Fruit fly (Drosophila melanogaster) whole organism, embryonic: ENCODE data around the gene CG31687.

Source experiments
- Adf1 ChIP-seq: fragments of 200-800 bp; sonication (Bioruptor generic); IDR thresholded peaks from 2 replicates; pipeline ENCODE4 v1.3.6; 2022; ENCODE audit warnings: missing biosample characterization, missing genetic modification characterization
- BtbVII ChIP-seq: fragments of 200-800 bp; sonication (Bioruptor generic); optimal IDR thresholded peaks from 3 replicates; lab custom pipeline; 2017; ENCODE audit warnings: missing biosample characterization, mild to moderate bottlenecking, missing genetic modification characterization
- CG10209 ChIP-seq: fragments of 200-800 bp; sonication (Bioruptor generic); optimal IDR thresholded peaks from 3 replicates; lab custom pipeline; 2017; ENCODE audit warnings: missing biosample characterization, mild to moderate bottlenecking, missing genetic modification characterization, missing genetic modification reagents
- CG1024 ChIP-seq: fragments of 200-800 bp; sonication (Bioruptor generic); IDR thresholded peaks from 2 replicates; pipeline ENCODE4 v1.3.6; 2022; ENCODE audit warnings: missing biosample characterization, missing genetic modification characterization
- CG10543 ChIP-seq: fragments of 200-800 bp; sonication (Bioruptor generic); optimal IDR thresholded peaks from 3 replicates; lab custom pipeline; 2017; ENCODE audit warnings: missing biosample characterization, mild to moderate bottlenecking, missing genetic modification characterization, moderate library complexity
- CG11504 ChIP-seq: fragments of 200-800 bp; sonication (Bioruptor generic); optimal IDR thresholded peaks from 3 replicates; lab custom pipeline; 2019; ENCODE audit warnings: missing biosample characterization, mild to moderate bottlenecking, missing genetic modification characterization, moderate library complexity
- CG12769 ChIP-seq: fragments of 200-800 bp; sonication (Bioruptor generic); optimal IDR thresholded peaks from 2 replicates; lab custom pipeline; 2019; ENCODE audit warnings: missing biosample characterization, mild to moderate bottlenecking, missing genetic modification characterization, moderate library complexity
- CG13296 ChIP-seq: fragments of 200-800 bp; sonication (Bioruptor generic); optimal IDR thresholded peaks from 3 replicates; lab custom pipeline; 2018; ENCODE audit warnings: missing biosample characterization, mild to moderate bottlenecking, missing genetic modification characterization
- CG13424 ChIP-seq: fragments of 200-800 bp; sonication (Bioruptor generic); optimal IDR thresholded peaks from 2 replicates; lab custom pipeline; 2019; ENCODE audit warnings: missing biosample characterization, mild to moderate bottlenecking, missing genetic modification characterization, moderate library complexity
- CG14860 ChIP-seq: fragments of 200-800 bp; sonication (Bioruptor generic); IDR thresholded peaks from 3 replicates; pipeline ENCODE4 v1.3.6; 2022; ENCODE audit warnings: missing biosample characterization, missing genetic modification characterization; ENCODE audit not compliant: partially characterized antibody
- CG15073 ChIP-seq: fragments of 200-800 bp; sonication (Bioruptor generic); optimal IDR thresholded peaks from 2 replicates; lab custom pipeline; 2016; ENCODE audit warnings: missing biosample characterization, missing genetic modification characterization
- CG15269 ChIP-seq: fragments of 200-800 bp; sonication (Bioruptor generic); optimal IDR thresholded peaks from 2 replicates; lab custom pipeline; 2018; ENCODE audit warnings: missing biosample characterization, mild to moderate bottlenecking, missing genetic modification characterization, moderate library complexity
- CG16813 ChIP-seq: fragments of 200-800 bp; sonication (Bioruptor generic); IDR thresholded peaks from 3 replicates; pipeline ENCODE4 v1.3.6; 2022; ENCODE audit warnings: missing biosample characterization, missing genetic modification characterization; ENCODE audit not compliant: partially characterized antibody
- CG2199 ChIP-seq: fragments of 200-800 bp; sonication (Bioruptor generic); IDR thresholded peaks from 3 replicates; pipeline ENCODE4 v1.3.6; 2022; ENCODE audit warnings: missing biosample characterization, missing genetic modification characterization
- CG3163 ChIP-seq: fragments of 200-800 bp; sonication (Bioruptor generic); optimal IDR thresholded peaks from 3 replicates; lab custom pipeline; 2016; ENCODE audit warnings: missing biosample characterization, missing genetic modification characterization
- CG3281 ChIP-seq: fragments of 200-800 bp; sonication (Bioruptor generic); optimal IDR thresholded peaks from 3 replicates; lab custom pipeline; 2017; ENCODE audit warnings: missing biosample characterization, mild to moderate bottlenecking, missing genetic modification characterization
- CG4730 ChIP-seq: fragments of 200-800 bp; sonication (Bioruptor generic); IDR thresholded peaks from 2 replicates; pipeline ENCODE4 v1.3.6; 2022; ENCODE audit warnings: missing biosample characterization, missing genetic modification characterization
- CG6791 ChIP-seq: fragments of 200-800 bp; sonication (Bioruptor generic); IDR thresholded peaks from 3 replicates; pipeline ENCODE4 v1.3.6; 2022; ENCODE audit warnings: missing biosample characterization, missing genetic modification characterization; ENCODE audit not compliant: partially characterized antibody
- CG7963 ChIP-seq: fragments of 200-800 bp; sonication (Bioruptor generic); IDR thresholded peaks from 3 replicates; pipeline ENCODE4 v1.3.6; 2022; ENCODE audit warnings: missing biosample characterization, missing genetic modification characterization; ENCODE audit not compliant: partially characterized antibody
- CG8388 ChIP-seq: fragments of 200-800 bp; sonication (Bioruptor generic); optimal IDR thresholded peaks from 2 replicates; lab custom pipeline; 2019; ENCODE audit warnings: missing biosample characterization, mild to moderate bottlenecking, missing genetic modification characterization, moderate library complexity
- CTCF ChIP-seq: fragments of 200-800 bp; sonication (Bioruptor generic); optimal IDR thresholded peaks from 2 replicates; lab custom pipeline; 2017; ENCODE audit warnings: missing biosample characterization, mild to moderate bottlenecking, missing genetic modification characterization, moderate library complexity
- Doc2 ChIP-seq: fragments of 200-800 bp; sonication (Bioruptor generic); IDR thresholded peaks from 2 replicates; pipeline ENCODE4 v1.3.6; 2022; ENCODE audit warnings: missing biosample characterization, missing genetic modification characterization
- HLH4C ChIP-seq: fragments of 200-800 bp; sonication (Bioruptor generic); IDR thresholded peaks from 3 replicates; pipeline ENCODE4 v1.3.6; 2022; ENCODE audit warnings: missing biosample characterization, missing genetic modification characterization; ENCODE audit not compliant: partially characterized antibody
- HLH54F ChIP-seq: fragments of 200-800 bp; sonication (Bioruptor generic); optimal IDR thresholded peaks from 3 replicates; lab custom pipeline; 2016; ENCODE audit warnings: missing biosample characterization, missing genetic modification characterization
- Hey ChIP-seq: fragments of 200-800 bp; sonication (Bioruptor generic); optimal IDR thresholded peaks from 3 replicates; lab custom pipeline; 2018; ENCODE audit warnings: missing biosample characterization, mild to moderate bottlenecking, missing genetic modification characterization
- Med ChIP-seq: fragments of 200-800 bp; sonication (Bioruptor generic); peaks from one replicate; lab custom pipeline; 2016; ENCODE audit warnings: missing biosample characterization, missing genetic modification characterization, mild to moderate bottlenecking, inconsistent platforms, moderate library complexity
- NfI ChIP-seq: fragments of 200-800 bp; sonication (Bioruptor generic); optimal IDR thresholded peaks from 3 replicates; lab custom pipeline; 2018; ENCODE audit warnings: missing biosample characterization, mild to moderate bottlenecking, missing genetic modification characterization, moderate library complexity
- Opbp ChIP-seq: fragments of 200-800 bp; sonication (Bioruptor generic); IDR thresholded peaks from 3 replicates; pipeline ENCODE4 v1.3.6; 2022; ENCODE audit warnings: missing biosample characterization, missing genetic modification characterization; ENCODE audit not compliant: partially characterized antibody
- Poxn ChIP-seq: fragments of 200-800 bp; sonication (Bioruptor generic); IDR thresholded peaks from 2 replicates; pipeline ENCODE4 v1.3.6; 2022; ENCODE audit warnings: missing biosample characterization, missing genetic modification characterization
- Sox100B ChIP-seq: fragments of 200-800 bp; sonication (Bioruptor generic); optimal IDR thresholded peaks from 3 replicates; lab custom pipeline; 2018; ENCODE audit warnings: missing biosample characterization, mild to moderate bottlenecking, missing genetic modification characterization
- Xrp1 ChIP-seq: fragments of 200-800 bp; sonication (Bioruptor generic); IDR thresholded peaks from 2 replicates; pipeline ENCODE4 v1.3.6; 2022; ENCODE audit warnings: missing biosample characterization, missing genetic modification characterization
- cwo ChIP-seq: fragments of 200-800 bp; sonication (Bioruptor generic); optimal IDR thresholded peaks from 3 replicates; lab custom pipeline; 2017; ENCODE audit warnings: missing biosample characterization, missing genetic modification characterization, mild to moderate bottlenecking, moderate library complexity, missing genetic modification reagents
- gro ChIP-seq: fragments of 200-800 bp; sonication (Bioruptor generic); optimal IDR thresholded peaks from 2 replicates; lab custom pipeline; 2016; ENCODE audit warnings: missing biosample characterization, missing genetic modification characterization
- gsb-n ChIP-seq: fragments of 200-800 bp; sonication (Bioruptor generic); optimal IDR thresholded peaks from 3 replicates; lab custom pipeline; 2018; ENCODE audit warnings: missing biosample characterization, mild to moderate bottlenecking, missing genetic modification characterization
- klu ChIP-seq: fragments of 200-800 bp; sonication (Bioruptor generic); IDR thresholded peaks from 2 replicates; pipeline ENCODE4 v1.3.6; 2022; ENCODE audit warnings: missing biosample characterization, missing genetic modification characterization
- lilli ChIP-seq: fragments of 200-800 bp; sonication (Bioruptor generic); optimal IDR thresholded peaks from 3 replicates; lab custom pipeline; 2016; ENCODE audit warnings: missing biosample characterization, missing genetic modification characterization
- pfk ChIP-seq: fragments of 200-800 bp; sonication (Bioruptor generic); optimal IDR thresholded peaks from 2 replicates; lab custom pipeline; 2018; ENCODE audit warnings: missing biosample characterization, mild to moderate bottlenecking, missing genetic modification characterization, moderate library complexity
- rib ChIP-seq: fragments of 200-800 bp; sonication (Bioruptor generic); IDR thresholded peaks from 2 replicates; pipeline ENCODE4 v1.3.6; 2022; ENCODE audit warnings: missing biosample characterization, missing genetic modification characterization
- slp2 ChIP-seq: fragments of 200-800 bp; sonication (Bioruptor generic); optimal IDR thresholded peaks from 2 replicates; lab custom pipeline; 2016; ENCODE audit warnings: missing biosample characterization, missing genetic modification characterization
- so ChIP-seq: fragments of 200-800 bp; sonication (Bioruptor generic); IDR thresholded peaks from 3 replicates; pipeline ENCODE4 v1.3.6; 2022; ENCODE audit warnings: missing biosample characterization, missing genetic modification characterization
- tll ChIP-seq, 2 experiments: fragments of 200-800 bp in 1 of 2; fragments of >200 bp in 1 of 2; sonication (Bioruptor generic) in 1 of 2; optimal IDR thresholded peaks; 2 replicates each; lab custom pipeline; 2017 to 2019; ENCODE audit warnings: missing biosample characterization in 2 of 2, missing genetic modification characterization in 2 of 2, mild to moderate bottlenecking in 1 of 2, moderate library complexity in 1 of 2
- tna ChIP-seq: fragments of 200-800 bp; sonication (Bioruptor generic); IDR thresholded peaks from 2 replicates; pipeline ENCODE4 v1.3.6; 2022; ENCODE audit warnings: missing biosample characterization, missing genetic modification characterization; ENCODE audit not compliant: partially characterized antibody
- toy ChIP-seq: fragments of 200-800 bp; sonication (Bioruptor generic); IDR thresholded peaks from 2 replicates; pipeline ENCODE4 v1.3.6; 2022; ENCODE audit warnings: missing biosample characterization, missing genetic modification characterization
- twi ChIP-seq: fragments of 200-800 bp; optimal IDR thresholded peaks from 2 replicates; lab custom pipeline; 2019; ENCODE audit warnings: missing biosample characterization, mild to moderate bottlenecking, missing genetic modification characterization, moderate library complexity
- usp ChIP-seq: fragments of >200 bp; optimal IDR thresholded peaks from 2 replicates; lab custom pipeline; 2017; ENCODE audit warnings: missing biosample characterization, missing genetic modification characterization
- vnd ChIP-seq: fragments of 200-800 bp; sonication (Bioruptor generic); IDR thresholded peaks from 3 replicates; pipeline ENCODE4 v1.3.6; 2022; ENCODE audit warnings: missing biosample characterization, missing genetic modification characterization; ENCODE audit not compliant: partially characterized antibody
- vvl ChIP-seq: fragments of 200-800 bp; sonication (Bioruptor generic); IDR thresholded peaks from 2 replicates; pipeline ENCODE4 v1.3.6; 2022; ENCODE audit warnings: missing biosample characterization, missing genetic modification characterization

CG31687 gene

DNA sequence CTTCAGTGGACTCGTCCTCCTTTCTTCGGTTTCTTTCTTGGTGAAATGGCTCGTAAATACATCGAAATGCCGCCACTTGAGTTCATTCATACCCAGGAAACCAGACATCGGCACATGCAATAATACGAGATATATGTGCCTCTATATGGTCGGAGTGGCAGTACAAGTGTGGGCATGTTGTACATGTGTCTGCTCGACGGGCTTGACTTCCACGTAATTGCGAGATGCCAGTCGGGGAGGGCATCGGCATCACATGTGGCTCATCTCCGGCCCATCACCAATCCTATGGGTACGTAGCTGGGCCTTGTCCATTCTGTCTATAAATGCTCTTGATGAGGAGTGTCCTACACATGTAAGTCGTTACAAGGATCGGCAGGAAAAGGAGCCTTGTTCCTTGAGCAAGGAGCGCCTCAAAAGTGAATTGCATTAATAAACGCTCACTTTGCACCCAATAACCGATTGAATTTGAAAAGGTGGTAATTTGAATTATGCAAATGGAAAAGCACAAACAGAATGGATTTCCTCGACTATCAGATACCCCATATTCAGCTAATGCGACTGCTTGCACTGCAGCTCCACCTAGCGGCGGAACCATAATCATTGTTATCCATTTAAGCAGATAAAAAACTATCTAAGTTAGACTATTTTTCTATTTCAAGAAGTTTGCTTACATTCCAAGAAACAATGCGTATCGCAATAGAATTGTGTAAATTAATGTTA, 31.3 kb downstream of the CG31687 start:
- TF ChIP-seq Adf1 (GFP tag; lab: Robert Waterston, UW): no peak
- TF ChIP-seq toy: no peak
- TF ChIP-seq CG2199: 0 out of 3 replicates have a peak, but pooled peaks have one; percentile 52
- no peak for TF ChIP-seq HLH54F (GFP tag; lab: Kevin White, UChicago)
- TF ChIP-seq CG3281 (GFP tag; lab: Kevin White, UChicago): no peak
- peak; percentile 58; the same call in 2 of the 3 replicates for TF ChIP-seq CG6791
- TF ChIP-seq CG16813 (GFP tag; lab: Robert Waterston, UW): peak; percentile 62
- peak; percentile 39; the same call in 1 of the 3 replicates for TF ChIP-seq vnd (GFP tag; lab: Robert Waterston, UW)
- TF ChIP-seq CG10209 (GFP tag; lab: Kevin White, UChicago): no peak
- no peak for TF ChIP-seq vvl (GFP tag; lab: Robert Waterston, UW)
- TF ChIP-seq CTCF: peak; percentile 76
- peak; percentile 100 for TF ChIP-seq twi
- TF ChIP-seq CG7963 (GFP tag; lab: Robert Waterston, UW): peak; percentile 35; the same call in 1 of the 3 replicates
- TF ChIP-seq klu (GFP tag; lab: Robert Waterston, UW): no peak
- TF ChIP-seq CG14860: peak; percentile 49; the same call in 1 of the 3 replicates
- no peak for TF ChIP-seq CG11504
- TF ChIP-seq CG4730 (GFP tag; lab: Robert Waterston, UW): no peak
- peak; percentile 9; the same call in 2 of the 3 replicates for TF ChIP-seq Opbp
- peak; percentile 56; the same call in 2 of the 3 replicates for TF ChIP-seq HLH4C (GFP tag; lab: Robert Waterston, UW)
- no peak for TF ChIP-seq CG13296 (GFP tag; lab: Kevin White, UChicago)
- TF ChIP-seq Poxn (GFP tag; lab: Robert Waterston, UW): no peak
- no peak for TF ChIP-seq CG1024 (GFP tag; lab: Robert Waterston, UW)

DNA sequence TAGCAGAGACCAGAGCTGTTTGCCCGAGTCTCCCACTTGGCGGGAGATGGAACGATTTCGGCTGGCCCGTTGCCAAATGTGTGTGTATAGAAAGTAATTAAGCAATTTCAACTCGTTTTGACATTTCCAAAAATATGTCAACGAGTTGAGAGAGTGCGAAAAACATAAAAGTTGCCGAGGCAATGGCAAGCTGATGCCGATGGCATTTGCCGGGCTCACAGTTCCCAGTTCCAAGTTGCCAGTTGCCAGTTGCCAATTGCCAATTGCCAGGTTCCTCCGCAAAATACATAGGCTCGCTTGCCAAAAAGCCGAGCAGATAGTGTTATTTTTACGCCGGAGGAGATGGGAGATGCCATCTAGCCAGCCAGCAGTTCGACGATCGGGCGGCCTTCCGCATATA, 33.6 kb downstream of the CG31687 start:
- TF ChIP-seq Med (GFP tag; lab: Kevin White, UChicago) (peak; percentile 28), tna (no peak), gro (GFP tag; lab: Kevin White, UChicago) (no peak), lilli (GFP tag; lab: Kevin White, UChicago) (no peak), Doc2 (GFP tag; lab: Robert Waterston, UW) (no peak), CG8388 (no peak), CG15073 (GFP tag; lab: Kevin White, UChicago) (no peak), cwo (no peak), BtbVII (GFP tag; lab: Kevin White, UChicago) (no peak), Sox100B (GFP tag; lab: Kevin White, UChicago) (no peak), CG12769 (tag; lab: Kevin White, UChicago) (peak; percentile 93), NfI (GFP tag; lab: Kevin White, UChicago) (peak; percentile 2), so (GFP tag; lab: Robert Waterston, UW) (0 out of 3 replicates have a peak, but pooled peaks have one; percentile 17), CG13424 (no peak), pfk (no peak), tll (GFP tag; optimal IDR thresholded peaks at IDR 0.05; lab: Kevin White, UChicago) (no peak), slp2 (no peak), Hey (tag; lab: Kevin White, UChicago) (no peak), usp (GFP tag; lab: Kevin White, UChicago) (no peak), CG10543 (peak; percentile 38), CG15269 (tag; lab: Kevin White, UChicago) (no peak), gsb-n (tag; lab: Kevin White, UChicago) (no peak), Xrp1 (GFP tag; lab: Robert Waterston, UW) (no peak), twi (no peak), rib (GFP tag; lab: Robert Waterston, UW) (0 out of 2 replicates have a peak, but pooled peaks have one; percentile 15), CG3163 (GFP tag; lab: Kevin White, UChicago) (no peak)
